Worm (Caenorhabditis elegans) whole organism, young adult: ENCODE data around the gene pinn-1.

Experiments
- F49E8.2 ChIP-seq: sonication (generic microtip); optimal IDR thresholded peaks from 3 replicates; lab custom pipeline; 2017; ENCODE audit warnings: missing genetic modification characterization, mild to moderate bottlenecking, missing compliant biosample characterization, antibody characterized with exemption, moderate library complexity; ENCODE audit not compliant: insufficient read depth
- Y53G8AR.9 ChIP-seq: fragments of 200-800 bp; sonication (Bioruptor generic); conservative IDR thresholded peaks from 2 replicates; pipeline ENCODE4 v1.3.6; 2022; ENCODE audit warnings: missing genetic modification reagents, missing genetic modification characterization, missing compliant biosample characterization
- dpl-1 ChIP-seq: fragments of 150-350 bp; optimal IDR thresholded peaks from 2 replicates; lab custom pipeline; 2014; ENCODE audit warnings: missing biosample characterization, missing genetic modification reagents, missing genetic modification characterization
- egrh-3 ChIP-seq: fragments of 200-800 bp; sonication (Bioruptor generic); IDR thresholded peaks from 2 replicates; pipeline ENCODE4 v1.3.6; 2022; ENCODE audit warnings: missing genetic modification reagents, missing genetic modification characterization, missing compliant biosample characterization
- lin-35 ChIP-seq, 3 experiments: fragments of 150-350 bp in 2 of 3; sonication (generic microtip) in 1 of 3; optimal IDR thresholded peaks; 2 replicates each; lab custom pipeline; 2014 to 2018; ENCODE audit warnings: missing biosample characterization in 3 of 3, missing genetic modification characterization in 3 of 3, missing genetic modification reagents in 3 of 3
- sptf-2 ChIP-seq: fragments of 200-800 bp; sonication (Bioruptor generic); optimal IDR thresholded peaks from 2 replicates; lab custom pipeline; 2018; ENCODE audit warnings: mild to moderate bottlenecking, missing genetic modification characterization, missing compliant biosample characterization

DNA sequence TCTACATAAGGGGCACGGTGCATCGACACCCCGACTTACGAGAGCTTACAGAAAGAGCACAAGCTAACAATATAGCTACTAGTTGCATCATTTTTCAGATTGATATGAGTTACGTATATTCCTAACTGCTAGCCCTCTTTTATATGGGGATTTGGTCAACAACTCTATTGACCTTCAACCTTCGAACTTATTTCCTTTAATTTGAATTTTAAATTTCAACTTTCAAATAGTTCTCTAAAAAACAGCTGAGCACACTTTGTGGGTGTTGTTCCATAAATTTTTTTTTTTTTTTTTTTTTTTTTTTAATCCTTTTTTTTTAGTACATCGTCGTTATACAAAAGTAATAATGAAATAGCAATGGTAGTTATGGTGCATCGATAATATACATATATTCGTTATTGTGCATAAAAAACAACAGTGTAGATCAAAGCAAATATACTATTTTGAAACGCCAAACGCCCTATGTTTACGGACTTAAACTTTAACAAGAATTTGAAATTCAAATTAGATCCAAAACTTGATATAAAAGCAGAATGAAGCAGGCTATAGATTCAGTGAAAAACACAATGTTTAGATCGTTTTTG lies 22.2 kb downstream of the pinn-1 start, which contains the start of the genes Y110A2AL.9 and Y110A2AL.3:
- TF ChIP-seq lin-35 (GFP tag; optimal IDR thresholded peaks at IDR 0.05; lab: Kevin White, UChicago): no peak
- TF ChIP-seq F49E8.2: no peak
- no peak for TF ChIP-seq dpl-1
- no peak for TF ChIP-seq sptf-2 (GFP tag; lab: Kevin White, UChicago)
- TF ChIP-seq Y53G8AR.9 (GFP tag; lab: Robert Waterston, UW): no peak
- TF ChIP-seq egrh-3 (GFP tag; lab: Robert Waterston, UW): no peak
